Worm (Caenorhabditis elegans) whole organism, young adult: ENCODE data around the gene spp-19.

ENCODE experiments used
- ccch-3 ChIP-seq: fragments of 200-800 bp; sonication (Bioruptor generic); optimal IDR thresholded peaks from 2 replicates; lab custom pipeline; 2018; ENCODE audit warnings: mild to moderate bottlenecking, missing genetic modification characterization, missing compliant biosample characterization
- unc-62 ChIP-seq: fragments of 150-350 bp; optimal IDR thresholded peaks from 2 replicates; lab custom pipeline; 2014; ENCODE audit warnings: missing biosample characterization, missing genetic modification reagents, missing genetic modification characterization

- TF ChIP-seq unc-62 (GFP tag; lab: Kevin White, UChicago) (no peak), ccch-3 (no peak)
Measured at ce11 chrV:6559105-6559504, 2.4 kb downstream of the spp-19 start, which contains the start of gene spp-26.
